Worm (Caenorhabditis elegans) whole organism, L3 larva: ENCODE results near the gene ptp-1.

Experiments
- ama-1 ChIP-seq: fragments of 150-350 bp; optimal IDR thresholded peaks from 2 replicates; lab custom pipeline; 2018
- egl-5 ChIP-seq: fragments of 150-350 bp; optimal IDR thresholded peaks from 2 replicates; lab custom pipeline; 2017; ENCODE audit warnings: missing biosample characterization, missing genetic modification reagents, missing genetic modification characterization, inconsistent platforms
- elt-2 ChIP-seq: sonication (generic microtip); optimal IDR thresholded peaks from 2 replicates; lab custom pipeline; 2016; ENCODE audit warnings: missing genetic modification reagents, mild to moderate bottlenecking, missing genetic modification characterization, missing compliant biosample characterization
- fkh-10 ChIP-seq: sonication (generic microtip); optimal IDR thresholded peaks from 2 replicates; lab custom pipeline; 2017; ENCODE audit warnings: missing biosample characterization, missing genetic modification reagents, missing genetic modification characterization
- lin-39 ChIP-seq: fragments of 150-350 bp; optimal IDR thresholded peaks from 2 replicates; lab custom pipeline; 2018; ENCODE audit warnings: missing biosample characterization, missing genetic modification reagents, missing genetic modification characterization
- pqm-1 ChIP-seq: fragments of 150-350 bp; optimal IDR thresholded peaks from 2 replicates; lab custom pipeline; 2017; ENCODE audit warnings: missing biosample characterization, missing genetic modification characterization, inconsistent platforms

ce11 chrIII:3562276-3562675 is 28.2 kb upstream of the ptp-1 start:
- no peak for TF ChIP-seq pqm-1 (tag; lab: Kevin White, UChicago)
- TF ChIP-seq egl-5 (tag; lab: Kevin White, UChicago) = no peak
- no peak for TF ChIP-seq fkh-10
- TF ChIP-seq elt-2 (tag; lab: Kevin White, UChicago) = no peak
- no peak for TF ChIP-seq lin-39
- no peak for TF ChIP-seq ama-1 (lab: Kevin White, UChicago)
